Fruit fly (Drosophila melanogaster) whole organism, embryonic: Measurements from ENCODE around the gene Or30a.
A peak's percentile ranks its signal among the peaks of the same experiment; 100 is the strongest.

Source experiments
- Asciz ChIP-seq: fragments of 200-800 bp; sonication (Bioruptor generic); optimal IDR thresholded peaks from 2 replicates; lab custom pipeline; 2017; ENCODE audit warnings: missing biosample characterization, mild to moderate bottlenecking, missing genetic modification characterization, missing genetic modification reagents
- Atf3 ChIP-seq: fragments of 200-800 bp; sonication (Bioruptor generic); optimal IDR thresholded peaks from 3 replicates; lab custom pipeline; 2016; ENCODE audit warnings: missing biosample characterization, missing genetic modification characterization
- CG10654 ChIP-seq: fragments of 200-800 bp; sonication (Bioruptor generic); optimal IDR thresholded peaks from 2 replicates; lab custom pipeline; 2016; ENCODE audit warnings: missing biosample characterization, missing genetic modification characterization
- CG10979 ChIP-seq: fragments of 200-800 bp; sonication (Bioruptor generic); optimal IDR thresholded peaks from 2 replicates; lab custom pipeline; 2018; ENCODE audit warnings: missing biosample characterization, mild to moderate bottlenecking, missing genetic modification characterization, moderate library complexity
- CG11247 ChIP-seq: fragments of 200-800 bp; sonication (Bioruptor generic); IDR thresholded peaks from 2 replicates; pipeline ENCODE4 v1.3.6; 2022; ENCODE audit warnings: missing biosample characterization, missing genetic modification characterization
- CG12942 ChIP-seq: fragments of 200-800 bp; sonication (Bioruptor generic); optimal IDR thresholded peaks from 3 replicates; lab custom pipeline; 2016; ENCODE audit warnings: missing biosample characterization, missing genetic modification characterization
- CG14050 ChIP-seq: fragments of 200-800 bp; sonication (Bioruptor generic); IDR thresholded peaks from 3 replicates; pipeline ENCODE4 v1.3.6; 2022; ENCODE audit warnings: missing biosample characterization, missing genetic modification characterization
- CG14441 ChIP-seq: fragments of 200-800 bp; sonication (Bioruptor generic); IDR thresholded peaks from 2 replicates; pipeline ENCODE4 v1.3.6; 2022; ENCODE audit warnings: missing biosample characterization, missing genetic modification characterization
- CG17186 ChIP-seq: fragments of 200-800 bp; sonication (Bioruptor generic); optimal IDR thresholded peaks from 3 replicates; lab custom pipeline; 2017; ENCODE audit warnings: missing biosample characterization, missing genetic modification reagents, missing genetic modification characterization
- CG17385 ChIP-seq: fragments of 200-800 bp; sonication (Bioruptor generic); optimal IDR thresholded peaks from 3 replicates; lab custom pipeline; 2018; ENCODE audit warnings: missing biosample characterization, mild to moderate bottlenecking, missing genetic modification characterization
- CG17829 ChIP-seq: fragments of 200-800 bp; optimal IDR thresholded peaks from 2 replicates; lab custom pipeline; 2019; ENCODE audit warnings: missing biosample characterization, mild to moderate bottlenecking, missing genetic modification characterization, moderate library complexity
- CG18599 ChIP-seq: fragments of 200-800 bp; sonication (Bioruptor generic); optimal IDR thresholded peaks from 3 replicates; lab custom pipeline; 2017; ENCODE audit warnings: missing biosample characterization, missing genetic modification characterization, mild to moderate bottlenecking, moderate library complexity, missing genetic modification reagents
- CG2116 ChIP-seq: fragments of 200-800 bp; sonication (Bioruptor generic); optimal IDR thresholded peaks from 3 replicates; lab custom pipeline; 2018; ENCODE audit warnings: missing biosample characterization, mild to moderate bottlenecking, missing genetic modification characterization
- CG2120 ChIP-seq: fragments of 200-800 bp; sonication (Bioruptor generic); optimal IDR thresholded peaks from 3 replicates; lab custom pipeline; 2016; ENCODE audit warnings: missing biosample characterization, missing genetic modification characterization
- CG2712 ChIP-seq: fragments of 200-800 bp; optimal IDR thresholded peaks from 3 replicates; lab custom pipeline; 2019; ENCODE audit warnings: missing biosample characterization, mild to moderate bottlenecking, missing genetic modification characterization, moderate library complexity
- CG2875 ChIP-seq: fragments of 200-800 bp; sonication (Bioruptor generic); optimal IDR thresholded peaks from 2 replicates; lab custom pipeline; 2017; ENCODE audit warnings: missing biosample characterization, mild to moderate bottlenecking, missing genetic modification characterization, missing genetic modification reagents
- CG33557 ChIP-seq: fragments of 200-800 bp; sonication (Bioruptor generic); optimal IDR thresholded peaks from 2 replicates; lab custom pipeline; 2019; ENCODE audit warnings: missing biosample characterization, mild to moderate bottlenecking, missing genetic modification characterization, moderate library complexity
- CG34376 ChIP-seq: fragments of 200-800 bp; sonication (Bioruptor generic); optimal IDR thresholded peaks from 2 replicates; lab custom pipeline; 2018; ENCODE audit warnings: missing biosample characterization, mild to moderate bottlenecking, missing genetic modification characterization
- CG3726 ChIP-seq: fragments of 200-800 bp; sonication (Bioruptor generic); IDR thresholded peaks from 3 replicates; pipeline ENCODE4, ENCODE4 v1.3.6; 2022; ENCODE audit warnings: missing biosample characterization, missing genetic modification characterization
- CG6175 ChIP-seq: fragments of 200-800 bp; sonication (Bioruptor generic); IDR thresholded peaks from 3 replicates; pipeline ENCODE4 v1.3.6; 2022; ENCODE audit warnings: missing biosample characterization, missing genetic modification characterization
- CG6765 ChIP-seq: fragments of 200-800 bp; sonication (Bioruptor generic); optimal IDR thresholded peaks from 3 replicates; lab custom pipeline; 2017; ENCODE audit warnings: missing biosample characterization, mild to moderate bottlenecking, missing genetic modification characterization
- CG6791 ChIP-seq: fragments of 200-800 bp; sonication (Bioruptor generic); IDR thresholded peaks from 3 replicates; pipeline ENCODE4 v1.3.6; 2022; ENCODE audit warnings: missing biosample characterization, missing genetic modification characterization; ENCODE audit not compliant: partially characterized antibody
- CG8359 ChIP-seq: fragments of 200-800 bp; sonication (Bioruptor generic); optimal IDR thresholded peaks from 2 replicates; lab custom pipeline; 2017; ENCODE audit warnings: missing biosample characterization, mild to moderate bottlenecking, missing genetic modification characterization, borderline replicate concordance
- CG8388 ChIP-seq: fragments of 200-800 bp; sonication (Bioruptor generic); optimal IDR thresholded peaks from 2 replicates; lab custom pipeline; 2019; ENCODE audit warnings: missing biosample characterization, mild to moderate bottlenecking, missing genetic modification characterization, moderate library complexity
- CHES-1-like ChIP-seq: fragments of 200-800 bp; sonication (Bioruptor generic); optimal IDR thresholded peaks from 2 replicates; lab custom pipeline; 2016; ENCODE audit warnings: missing biosample characterization, missing genetic modification characterization
- Camta ChIP-seq: fragments of 200-800 bp; sonication (Bioruptor generic); optimal IDR thresholded peaks from 2 replicates; lab custom pipeline; 2016; ENCODE audit warnings: missing biosample characterization, missing genetic modification characterization
- E2f2 ChIP-seq: fragments of 200-800 bp; sonication (Bioruptor generic); IDR thresholded peaks from 2 replicates; pipeline ENCODE4 v1.3.6; 2022; ENCODE audit warnings: missing biosample characterization, missing genetic modification characterization
- Eip74EF ChIP-seq, 2 experiments: fragments of 200-800 bp in 1 of 2; fragments of >200 bp in 1 of 2; sonication (Bioruptor generic) in 1 of 2; optimal IDR thresholded peaks; 2 replicates each; lab custom pipeline; 2017 to 2019; ENCODE audit warnings: missing biosample characterization in 2 of 2, missing genetic modification characterization in 2 of 2, mild to moderate bottlenecking in 1 of 2, moderate library complexity in 1 of 2
- Ets65A ChIP-seq: fragments of 200-800 bp; sonication (Bioruptor generic); peaks from one replicate; lab custom pipeline; 2016; ENCODE audit warnings: missing biosample characterization, missing genetic modification characterization
- Fer2 ChIP-seq: fragments of 200-800 bp; sonication (Bioruptor generic); optimal IDR thresholded peaks from 2 replicates; lab custom pipeline; 2018; ENCODE audit warnings: missing biosample characterization, mild to moderate bottlenecking, missing genetic modification characterization, moderate library complexity
- H15 ChIP-seq: fragments of 200-800 bp; sonication (Bioruptor generic); IDR thresholded peaks from 3 replicates; pipeline ENCODE4 v1.3.6; 2022; ENCODE audit warnings: missing biosample characterization, missing genetic modification characterization
- HLHmδ ChIP-seq: fragments of 200-800 bp; sonication (Bioruptor generic); optimal IDR thresholded peaks from 2 replicates; lab custom pipeline; 2018; ENCODE audit warnings: missing biosample characterization, mild to moderate bottlenecking, missing genetic modification characterization, moderate library complexity
- Med ChIP-seq: fragments of 200-800 bp; sonication (Bioruptor generic); peaks from one replicate; lab custom pipeline; 2016; ENCODE audit warnings: missing biosample characterization, missing genetic modification characterization, mild to moderate bottlenecking, inconsistent platforms, moderate library complexity
- Meics ChIP-seq: fragments of 200-800 bp; sonication (Bioruptor generic); optimal IDR thresholded peaks from 2 replicates; lab custom pipeline; 2017; ENCODE audit warnings: missing biosample characterization, mild to moderate bottlenecking, missing genetic modification characterization
- Mrtf ChIP-seq: fragments of 200-800 bp; sonication (Bioruptor generic); IDR thresholded peaks from 3 replicates; pipeline ENCODE4 v1.3.6; 2022; ENCODE audit warnings: missing biosample characterization, missing genetic modification characterization
- Nf-YA ChIP-seq: fragments of 200-800 bp; sonication (Bioruptor generic); IDR thresholded peaks from 2 replicates; pipeline ENCODE4 v1.3.6; 2022; ENCODE audit warnings: missing biosample characterization, missing genetic modification characterization
- abd-A ChIP-seq: fragments of 200-800 bp; sonication (Bioruptor generic); optimal IDR thresholded peaks from 3 replicates; lab custom pipeline; 2019; ENCODE audit warnings: missing biosample characterization, mild to moderate bottlenecking, missing genetic modification characterization, moderate library complexity
- bsh ChIP-seq, 2 experiments: fragments of 200-800 bp; sonication (Bioruptor generic); optimal IDR thresholded peaks; 2 replicates each; lab custom pipeline; 2017 to 2018; ENCODE audit warnings: mild to moderate bottlenecking in 2 of 2, missing biosample characterization in 2 of 2, missing genetic modification characterization in 2 of 2, moderate library complexity in 1 of 2
- cato ChIP-seq: fragments of 200-800 bp; sonication (Bioruptor generic); optimal IDR thresholded peaks from 2 replicates; lab custom pipeline; 2016; ENCODE audit warnings: missing biosample characterization, missing genetic modification characterization, borderline replicate concordance
- chinmo ChIP-seq: fragments of 200-800 bp; sonication (Bioruptor generic); IDR thresholded peaks from 4 replicates; pipeline ENCODE4 v1.3.6; 2022; ENCODE audit warnings: missing biosample characterization, missing genetic modification characterization; ENCODE audit not compliant: partially characterized antibody
- corto ChIP-seq: fragments of 200-800 bp; sonication (Bioruptor generic); optimal IDR thresholded peaks from 2 replicates; lab custom pipeline; 2016; ENCODE audit warnings: missing biosample characterization, mild to moderate bottlenecking, missing genetic modification characterization, moderate library complexity
- fd64A ChIP-seq: fragments of 200-800 bp; sonication (Bioruptor generic); optimal IDR thresholded peaks from 3 replicates; lab custom pipeline; 2018; ENCODE audit warnings: missing biosample characterization, mild to moderate bottlenecking, missing genetic modification characterization
- fd96Cb ChIP-seq: fragments of 200-800 bp; sonication (Bioruptor generic); optimal IDR thresholded peaks from 2 replicates; lab custom pipeline; 2018; ENCODE audit warnings: missing biosample characterization, mild to moderate bottlenecking, missing genetic modification characterization, moderate library complexity
- kah ChIP-seq: fragments of 200-800 bp; sonication (Bioruptor generic); optimal IDR thresholded peaks from 2 replicates; lab custom pipeline; 2018; ENCODE audit warnings: missing biosample characterization, mild to moderate bottlenecking, missing genetic modification characterization
- lab ChIP-seq: fragments of 200-800 bp; sonication (Bioruptor generic); optimal IDR thresholded peaks from 3 replicates; lab custom pipeline; 2017; ENCODE audit warnings: missing biosample characterization, missing genetic modification characterization, mild to moderate bottlenecking, moderate library complexity, missing genetic modification reagents
- rib ChIP-seq: fragments of 200-800 bp; sonication (Bioruptor generic); IDR thresholded peaks from 2 replicates; pipeline ENCODE4 v1.3.6; 2022; ENCODE audit warnings: missing biosample characterization, missing genetic modification characterization
- row ChIP-seq: fragments of 200-800 bp; sonication (Bioruptor generic); IDR thresholded peaks from 3 replicates; pipeline ENCODE4 v1.3.6; 2022; ENCODE audit warnings: missing biosample characterization, missing genetic modification characterization
- sd ChIP-seq: fragments of 200-800 bp; sonication (Bioruptor generic); optimal IDR thresholded peaks from 3 replicates; lab custom pipeline; 2018; ENCODE audit warnings: missing biosample characterization, mild to moderate bottlenecking, missing genetic modification characterization, moderate library complexity
- sens ChIP-seq: fragments of 200-800 bp; sonication (Bioruptor generic); peaks from one replicate; lab custom pipeline; 2016; ENCODE audit warnings: missing biosample characterization, missing genetic modification characterization
- sug ChIP-seq: fragments of 200-800 bp; optimal IDR thresholded peaks from 2 replicates; lab custom pipeline; 2019; ENCODE audit warnings: missing biosample characterization, mild to moderate bottlenecking, missing genetic modification characterization, moderate library complexity

The Or30a gene

dm6 chr2L:9134209-9134608 lies 22.6 kb downstream of the Or30a start (continued):
- TF ChIP-seq CG2120 (peak; percentile 3), Med (no peak), CG3726 (GFP tag; lab: Robert Waterston, UW) (0 out of 3 replicates have a peak, but pooled peaks have one; percentile 24), abd-A (no peak), CHES-1-like (GFP tag; lab: Kevin White, UChicago) (no peak), Mrtf (GFP tag; lab: Robert Waterston, UW) (no peak), Atf3 (GFP tag; lab: Kevin White, UChicago) (peak; percentile 43), CG34376 (GFP tag; lab: Kevin White, UChicago) (peak; percentile 27), sens (GFP tag; lab: Kevin White, UChicago) (peak; percentile 35), H15 (GFP tag; lab: Robert Waterston, UW) (no peak), row (GFP tag; lab: Robert Waterston, UW) (no peak), CG18599 (GFP tag; lab: Kevin White, UChicago) (peak; percentile 2), CG8388 (GFP tag; lab: Kevin White, UChicago) (no peak), Nf-YA (GFP tag; lab: Robert Waterston, UW) (no peak), Camta (GFP tag; lab: Kevin White, UChicago) (no peak), CG6791 (GFP tag; lab: Robert Waterston, UW) (no peak), CG10979 (no peak), Meics (GFP tag; lab: Kevin White, UChicago) (no peak), CG33557 (no peak), kah (GFP tag; lab: Kevin White, UChicago) (no peak), CG12942 (no peak), Ets65A (GFP tag; lab: Kevin White, UChicago) (peak; percentile 21), sd (tag; lab: Kevin White, UChicago) (peak; percentile 98), CG2116 (GFP tag; lab: Kevin White, UChicago) (no peak), cato (GFP tag; lab: Kevin White, UChicago) (no peak), Fer2 (no peak), CG8359 (GFP tag; lab: Kevin White, UChicago) (no peak), lab (GFP tag; lab: Kevin White, UChicago) (peak; percentile 51), CG14050 (GFP tag; lab: Robert Waterston, UW) (no peak), Eip74EF (GFP tag; optimal IDR thresholded peaks at IDR 0.05; lab: Kevin White, UChicago) (no peak), fd64A (GFP tag; lab: Kevin White, UChicago) (no peak), bsh (GFP tag; optimal IDR thresholded peaks at IDR 0.05; lab: Kevin White, UChicago) (no peak), CG2875 (GFP tag; lab: Kevin White, UChicago) (no peak), CG17385 (no peak), rib (GFP tag; lab: Robert Waterston, UW) (0 out of 2 replicates have a peak, but pooled peaks have one; percentile 29), CG17186 (GFP tag; lab: Kevin White, UChicago) (no peak), CG6765 (GFP tag; lab: Kevin White, UChicago) (no peak), CG2712 (tag; lab: Kevin White, UChicago) (no peak), CG11247 (GFP tag; lab: Robert Waterston, UW) (no peak), CG17829 (no peak), sug (tag; lab: Kevin White, UChicago) (peak; percentile 75), CG6175 (GFP tag; lab: Robert Waterston, UW) (no peak), Asciz (GFP tag; lab: Kevin White, UChicago) (peak; percentile 16), CG14441 (GFP tag; lab: Robert Waterston, UW) (peak; percentile 46; the same call in 1 of the 2 replicates), E2f2 (peak; percentile 27; the same call in 1 of the 2 replicates), fd96Cb (tag; lab: Kevin White, UChicago) (no peak), HLHmδ (GFP tag; lab: Kevin White, UChicago) (no peak), chinmo (GFP tag; lab: Robert Waterston, UW) (0 out of 4 replicates have a peak, but pooled peaks have one; percentile 67), corto (GFP tag; lab: Kevin White, UChicago) (no peak), CG10654 (GFP tag; lab: Kevin White, UChicago) (no peak)
